Fruit fly (Drosophila melanogaster) whole organism, embryonic: ENCODE measurements around the gene tub.
A peak's percentile ranks its signal among the peaks of the same experiment; 100 is the strongest.

Experiments used
- BtbVII ChIP-seq: fragments of 200-800 bp; sonication (Bioruptor generic); optimal IDR thresholded peaks from 3 replicates; lab custom pipeline; 2017; ENCODE audit warnings: missing biosample characterization, mild to moderate bottlenecking, missing genetic modification characterization
- CG1602 ChIP-seq: fragments of 200-800 bp; sonication (Bioruptor generic); optimal IDR thresholded peaks from 3 replicates; lab custom pipeline; 2016; ENCODE audit warnings: missing biosample characterization, missing genetic modification characterization
- CG18764 ChIP-seq: fragments of 200-800 bp; sonication (Bioruptor generic); optimal IDR thresholded peaks from 3 replicates; lab custom pipeline; 2016; ENCODE audit warnings: missing biosample characterization, missing genetic modification characterization
- CG2120 ChIP-seq: fragments of 200-800 bp; sonication (Bioruptor generic); optimal IDR thresholded peaks from 3 replicates; lab custom pipeline; 2016; ENCODE audit warnings: missing biosample characterization, missing genetic modification characterization
- CG3281 ChIP-seq: fragments of 200-800 bp; sonication (Bioruptor generic); optimal IDR thresholded peaks from 3 replicates; lab custom pipeline; 2017; ENCODE audit warnings: missing biosample characterization, mild to moderate bottlenecking, missing genetic modification characterization
- CG3995 ChIP-seq: fragments of 200-800 bp; sonication (Bioruptor generic); optimal IDR thresholded peaks from 3 replicates; lab custom pipeline; 2016; ENCODE audit warnings: missing biosample characterization, missing genetic modification characterization
- CG4854 ChIP-seq: fragments of 200-800 bp; sonication (Bioruptor generic); optimal IDR thresholded peaks from 2 replicates; lab custom pipeline; 2016; ENCODE audit warnings: missing biosample characterization, missing genetic modification characterization, inconsistent platforms
- CG7963 ChIP-seq: fragments of 200-800 bp; sonication (Bioruptor generic); IDR thresholded peaks from 3 replicates; pipeline ENCODE4 v1.3.6; 2022; ENCODE audit warnings: missing biosample characterization, missing genetic modification characterization; ENCODE audit not compliant: partially characterized antibody
- CG9797 ChIP-seq: fragments of 200-800 bp; sonication (Bioruptor generic); optimal IDR thresholded peaks from 3 replicates; lab custom pipeline; 2018; ENCODE audit warnings: missing biosample characterization, mild to moderate bottlenecking, missing genetic modification characterization
- D19B ChIP-seq: fragments of 200-800 bp; sonication (Bioruptor generic); optimal IDR thresholded peaks from 2 replicates; lab custom pipeline; 2017; ENCODE audit warnings: missing biosample characterization, mild to moderate bottlenecking, missing genetic modification characterization
- Deaf1 ChIP-seq: fragments of 200-800 bp; optimal IDR thresholded peaks from 3 replicates; lab custom pipeline; 2019; ENCODE audit warnings: missing biosample characterization, mild to moderate bottlenecking, missing genetic modification characterization, moderate library complexity
- Drgx ChIP-seq: fragments of 200-800 bp; sonication (Bioruptor generic); IDR thresholded peaks from 2 replicates; pipeline ENCODE4 v1.3.6; 2022; ENCODE audit warnings: missing biosample characterization, missing genetic modification characterization
- Gug ChIP-seq: fragments of 200-800 bp; sonication (Bioruptor generic); IDR thresholded peaks from 4 replicates; pipeline ENCODE4 v1.3.6; 2022; ENCODE audit warnings: missing biosample characterization, missing genetic modification characterization
- H15 ChIP-seq: fragments of 200-800 bp; sonication (Bioruptor generic); IDR thresholded peaks from 3 replicates; pipeline ENCODE4 v1.3.6; 2022; ENCODE audit warnings: missing biosample characterization, missing genetic modification characterization
- HLH54F ChIP-seq: fragments of 200-800 bp; sonication (Bioruptor generic); optimal IDR thresholded peaks from 3 replicates; lab custom pipeline; 2016; ENCODE audit warnings: missing biosample characterization, missing genetic modification characterization
- Hsf ChIP-seq: fragments of 200-800 bp; sonication (Bioruptor generic); optimal IDR thresholded peaks from 3 replicates; lab custom pipeline; 2016; ENCODE audit warnings: missing biosample characterization, missing genetic modification characterization
- Lpt ChIP-seq: fragments of >200 bp; optimal IDR thresholded peaks from 2 replicates; lab custom pipeline; 2018; ENCODE audit warnings: missing biosample characterization, missing genetic modification characterization
- Med ChIP-seq: fragments of 200-800 bp; sonication (Bioruptor generic); peaks from one replicate; lab custom pipeline; 2016; ENCODE audit warnings: missing biosample characterization, missing genetic modification characterization, mild to moderate bottlenecking, inconsistent platforms, moderate library complexity
- NK7.1 ChIP-seq: fragments of 200-800 bp; sonication (Bioruptor generic); optimal IDR thresholded peaks from 3 replicates; lab custom pipeline; 2016; ENCODE audit warnings: missing biosample characterization, missing genetic modification characterization
- Nf-YA ChIP-seq: fragments of 200-800 bp; sonication (Bioruptor generic); IDR thresholded peaks from 2 replicates; pipeline ENCODE4 v1.3.6; 2022; ENCODE audit warnings: missing biosample characterization, missing genetic modification characterization
- Opbp ChIP-seq: fragments of 200-800 bp; sonication (Bioruptor generic); IDR thresholded peaks from 3 replicates; pipeline ENCODE4 v1.3.6; 2022; ENCODE audit warnings: missing biosample characterization, missing genetic modification characterization; ENCODE audit not compliant: partially characterized antibody
- Stat92E ChIP-seq, 3 experiments: fragments of >200 bp in 2 of 3; fragments of 200-800 bp in 1 of 3; sonication (Bioruptor generic) in 1 of 3; optimal IDR thresholded peaks; 2 replicates each; lab custom pipeline; 2017 to 2019; ENCODE audit warnings: missing biosample characterization in 3 of 3, missing genetic modification characterization in 3 of 3, mild to moderate bottlenecking in 1 of 3, moderate library complexity in 1 of 3
- aop ChIP-seq: fragments of 200-800 bp; sonication (Bioruptor generic); IDR thresholded peaks from 2 replicates; pipeline ENCODE4 v1.3.6; 2022; ENCODE audit warnings: missing biosample characterization, missing genetic modification characterization
- caup ChIP-seq: fragments of 200-800 bp; sonication (Bioruptor generic); optimal IDR thresholded peaks from 3 replicates; lab custom pipeline; 2017; ENCODE audit warnings: missing biosample characterization, mild to moderate bottlenecking, missing genetic modification characterization, moderate library complexity; ENCODE audit not compliant: severe bottlenecking
- chif ChIP-seq, 2 experiments: fragments of 200-800 bp; sonication (Bioruptor generic); optimal IDR thresholded peaks; 3 replicates each; lab custom pipeline; 2016; ENCODE audit warnings: missing biosample characterization in 2 of 2, missing genetic modification characterization in 2 of 2
- chinmo ChIP-seq: fragments of 200-800 bp; sonication (Bioruptor generic); IDR thresholded peaks from 4 replicates; pipeline ENCODE4 v1.3.6; 2022; ENCODE audit warnings: missing biosample characterization, missing genetic modification characterization; ENCODE audit not compliant: partially characterized antibody
- chm ChIP-seq: fragments of 200-800 bp; sonication (Bioruptor generic); IDR thresholded peaks from 2 replicates; pipeline ENCODE4 v1.3.6; 2022; ENCODE audit warnings: missing biosample characterization, missing genetic modification characterization
- dysf ChIP-seq: fragments of 200-800 bp; sonication (Bioruptor generic); IDR thresholded peaks from 3 replicates; pipeline ENCODE4 v1.3.6; 2022; ENCODE audit warnings: missing biosample characterization, missing genetic modification characterization
- en ChIP-seq: fragments of 200-800 bp; sonication (Bioruptor generic); optimal IDR thresholded peaks from 2 replicates; lab custom pipeline; 2016; ENCODE audit warnings: missing biosample characterization, missing genetic modification characterization
- esg ChIP-seq: fragments of 200-800 bp; sonication (Bioruptor generic); conservative IDR thresholded peaks from 2 replicates; pipeline ENCODE4 v1.3.6; 2022; ENCODE audit warnings: missing biosample characterization, missing genetic modification characterization
- ewg ChIP-seq: fragments of 200-800 bp; sonication (Bioruptor generic); optimal IDR thresholded peaks from 3 replicates; lab custom pipeline; 2017; ENCODE audit warnings: mild to moderate bottlenecking, missing biosample characterization, missing genetic modification reagents, missing genetic modification characterization
- fu2 ChIP-seq: fragments of 200-800 bp; sonication (Bioruptor generic); optimal IDR thresholded peaks from 2 replicates; lab custom pipeline; 2016; ENCODE audit warnings: missing biosample characterization, missing genetic modification characterization
- klu ChIP-seq: fragments of 200-800 bp; sonication (Bioruptor generic); IDR thresholded peaks from 2 replicates; pipeline ENCODE4 v1.3.6; 2022; ENCODE audit warnings: missing biosample characterization, missing genetic modification characterization
- nom ChIP-seq: fragments of 200-800 bp; sonication (Bioruptor generic); optimal IDR thresholded peaks from 2 replicates; lab custom pipeline; 2017; ENCODE audit warnings: missing biosample characterization, missing genetic modification characterization, mild to moderate bottlenecking, moderate library complexity, missing genetic modification reagents
- prd ChIP-seq, 3 experiments: fragments of >200 bp in 2 of 3; fragments of 200-800 bp in 1 of 3; sonication (Bioruptor generic) in 1 of 3; optimal IDR thresholded peaks in 2 of 3; IDR thresholded peaks in 1 of 3; 2 replicates in 2 of 3; 3 replicates in 1 of 3; pipeline versions ENCODE4 v1.3.6 to Lab custom; 2017 to 2022; ENCODE audit warnings: missing biosample characterization in 1 of 3, missing genetic modification characterization in 1 of 3
- schlank ChIP-seq: fragments of 200-800 bp; sonication (Bioruptor generic); optimal IDR thresholded peaks from 2 replicates; lab custom pipeline; 2018; ENCODE audit warnings: missing biosample characterization, mild to moderate bottlenecking, missing genetic modification characterization
- sens ChIP-seq: fragments of 200-800 bp; sonication (Bioruptor generic); peaks from one replicate; lab custom pipeline; 2016; ENCODE audit warnings: missing biosample characterization, missing genetic modification characterization
- tna ChIP-seq: fragments of 200-800 bp; sonication (Bioruptor generic); IDR thresholded peaks from 2 replicates; pipeline ENCODE4 v1.3.6; 2022; ENCODE audit warnings: missing biosample characterization, missing genetic modification characterization; ENCODE audit not compliant: partially characterized antibody
- zfh1 ChIP-seq: fragments of 200-800 bp; sonication (Bioruptor generic); IDR thresholded peaks from 3 replicates; pipeline ENCODE4 v1.3.6; 2022; ENCODE audit warnings: missing biosample characterization, missing genetic modification characterization

The tub gene

DNA sequence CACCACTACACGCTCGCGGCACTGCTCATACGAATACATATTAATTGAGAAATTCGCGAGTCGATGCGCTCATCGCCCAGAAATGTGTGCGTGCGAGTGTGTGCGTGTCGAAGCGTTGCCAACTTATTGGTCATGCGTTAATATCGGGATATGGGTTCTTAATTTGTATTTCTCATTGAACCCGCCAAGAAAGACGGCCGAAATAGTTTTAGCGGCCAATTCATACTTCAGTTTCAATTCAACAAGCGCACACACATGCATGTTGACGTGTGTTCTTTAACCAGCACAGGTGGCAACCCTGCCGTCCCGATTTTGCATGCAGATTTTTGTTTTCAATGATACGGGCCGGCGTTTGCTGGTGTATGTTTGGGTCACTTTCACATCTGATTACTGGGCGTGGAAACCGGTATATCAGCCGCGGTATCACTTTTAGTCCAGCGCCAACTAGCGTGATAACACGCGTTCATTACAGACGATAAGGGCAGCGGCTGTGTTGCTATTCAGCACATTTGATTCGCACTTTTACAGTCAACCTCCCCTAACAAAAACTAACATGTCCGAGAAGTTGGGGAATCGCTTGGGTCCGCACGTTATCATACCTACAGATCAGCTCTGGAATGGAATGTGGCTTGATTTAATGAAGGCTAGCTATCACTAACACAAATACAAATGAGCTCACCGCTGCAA lies 16.3 kb downstream of the tub start (continued):
- TF ChIP-seq D19B (no peak), CG3995 (GFP tag; lab: Kevin White, UChicago) (peak; percentile 18), chinmo (GFP tag; lab: Robert Waterston, UW) (peak; percentile 57; the same call in 1 of the 4 replicates), sens (GFP tag; lab: Kevin White, UChicago) (no peak), prd (optimal IDR thresholded peaks at IDR 0.05; lab: Kevin White, UChicago) (no peak), prd (GFP tag; IDR thresholded peaks at IDR 0.05; lab: Robert Waterston, UW) (0 out of 3 replicates have a peak, but pooled peaks have one; percentile 7), Drgx (GFP tag; lab: Robert Waterston, UW) (no peak), Hsf (GFP tag; lab: Kevin White, UChicago) (no peak), BtbVII (GFP tag; lab: Kevin White, UChicago) (no peak), zfh1 (GFP tag; lab: Robert Waterston, UW) (no peak), CG1602 (GFP tag; lab: Kevin White, UChicago) (no peak), esg (GFP tag; lab: Robert Waterston, UW) (no peak), CG18764 (GFP tag; lab: Kevin White, UChicago) (no peak), CG7963 (GFP tag; lab: Robert Waterston, UW) (no peak), ewg (GFP tag; lab: Kevin White, UChicago) (peak; percentile 21), Lpt (GFP tag; lab: Kevin White, UChicago) (no peak), Med (GFP tag; lab: Kevin White, UChicago) (peak; percentile 86), Deaf1 (tag; lab: Kevin White, UChicago) (peak; percentile 45), chm (GFP tag; lab: Robert Waterston, UW) (peak; percentile 28; the same call in 1 of the 2 replicates), Stat92E (GFP tag; optimal IDR thresholded peaks at IDR 0.05; lab: Kevin White, UChicago) (no peak), CG2120 (GFP tag; lab: Kevin White, UChicago) (peak; percentile 41), klu (GFP tag; lab: Robert Waterston, UW) (no peak)

DNA sequence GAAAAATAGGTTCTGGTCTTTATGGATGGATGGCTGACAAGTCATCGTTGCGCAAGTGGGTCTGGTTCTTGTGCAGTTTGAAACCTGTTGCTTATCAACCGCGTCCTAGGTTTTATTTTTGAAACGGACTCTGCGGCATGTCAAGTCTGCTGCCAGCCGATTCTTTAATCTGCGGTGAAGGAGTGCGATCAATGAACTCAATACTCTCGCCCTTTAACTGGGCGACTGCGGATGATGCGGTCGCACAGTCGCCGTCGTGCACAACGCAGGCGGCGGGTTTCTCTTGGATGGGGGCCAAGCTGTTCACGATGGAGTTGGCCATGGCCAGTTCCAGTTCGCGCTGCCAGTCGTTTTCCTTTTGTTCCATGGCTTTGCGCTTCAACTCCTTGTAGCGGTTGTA lies 19.8 kb downstream of the tub start:
- TF ChIP-seq Gug (GFP tag; lab: Robert Waterston, UW) (no peak), Opbp (GFP tag; lab: Robert Waterston, UW) (no peak), esg (GFP tag; lab: Robert Waterston, UW) (no peak), CG9797 (GFP tag; lab: Kevin White, UChicago) (no peak), nom (no peak), NK7.1 (GFP tag; lab: Kevin White, UChicago) (no peak)
- TF ChIP-seq, all 482 proteins: peak for 0

DNA sequence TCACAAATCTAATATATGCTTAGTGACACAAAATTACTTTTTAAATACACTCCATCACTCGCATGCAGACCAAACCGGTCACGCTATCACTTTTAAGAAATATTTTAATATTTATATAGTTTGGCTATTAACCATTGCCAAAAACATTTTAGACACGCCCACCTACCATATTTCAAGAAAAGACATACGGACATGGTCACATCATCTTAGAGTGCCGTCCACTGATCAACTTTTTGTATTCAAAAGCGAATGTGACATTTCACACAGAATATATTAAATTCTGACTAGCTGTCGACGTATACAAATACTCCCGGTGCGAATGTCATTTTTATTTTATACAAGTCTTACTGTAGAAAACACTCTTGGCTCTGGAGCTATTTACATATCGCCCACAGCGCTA lies 28.6 kb downstream of the tub start, which contains the start of gene CG31528:
TSS of gene CG31528 (plus strand) at position 301 of the 400 bp plus-strand sequence.
- no peak for TF ChIP-seq Nf-YA (GFP tag; lab: Robert Waterston, UW)
- no peak for TF ChIP-seq H15
- no peak for TF ChIP-seq en (GFP tag; lab: Kevin White, UChicago)
- no peak for TF ChIP-seq caup
- TF ChIP-seq schlank: no peak
- no peak for TF ChIP-seq dysf (GFP tag; lab: Robert Waterston, UW)
- TF ChIP-seq aop (GFP tag; lab: Robert Waterston, UW): no peak
- no peak for TF ChIP-seq tna
- TF ChIP-seq HLH54F (GFP tag; lab: Kevin White, UChicago): no peak
- no peak for TF ChIP-seq chif (GFP tag; optimal IDR thresholded peaks at IDR 0.05; lab: Kevin White, UChicago)
- TF ChIP-seq CG4854 (GFP tag; lab: Kevin White, UChicago): no peak
- TF ChIP-seq fu2 (GFP tag; lab: Kevin White, UChicago): no peak
- no peak for TF ChIP-seq CG3281 (GFP tag; lab: Kevin White, UChicago)
